ENCODE assay signal across 7 worm cellular contexts in genomic region chrIV:5081122-5081521, ce11.
TF ChIP-seq lines count a peak whose summit lies in the region.

No protein-coding gene starts in this region.

TF ChIP-seq in whole organism, L1 larva, 84 proteins besides CTCF, POLR2A, EP300 and RAD21 (continues in another document):
- TF ChIP-seq irx-1 (tag; optimal IDR thresholded peaks at IDR 0.05; lab: Kevin White, UChicago) (peak; percentile 12), nhr-85 (tag; lab: Kevin White, UChicago) (no peak), xbp-1 (tag; optimal IDR thresholded peaks at IDR 0.05; lab: Kevin White, UChicago) (no peak), nhr-28 (tag; optimal IDR thresholded peaks at IDR 0.05; lab: Kevin White, UChicago) (no peak), ces-1 (GFP tag; optimal IDR thresholded peaks at IDR 0.05; lab: Kevin White, UChicago) (no peak), fkh-10 (GFP tag; optimal IDR thresholded peaks at IDR 0.05; lab: Kevin White, UChicago) (peak; percentile 51), efl-1 (optimal IDR thresholded peaks at IDR 0.05; lab: Kevin White, UChicago) (no peak), efl-1 (GFP tag; optimal IDR thresholded peaks at IDR 0.05 in 1 of 2; lab: Kevin White, UChicago) (peak in 1 of 2 experiments; percentile 67), mep-1 (tag; optimal IDR thresholded peaks at IDR 0.05; lab: Kevin White, UChicago) (peak; percentile 38), lin-15B (tag; optimal IDR thresholded peaks at IDR 0.05; lab: Kevin White, UChicago) (no peak), ceh-88 (GFP tag; IDR thresholded peaks at IDR 0.05; lab: Robert Waterston, UW) (no peak), vab-15 (tag; optimal IDR thresholded peaks at IDR 0.05; lab: Kevin White, UChicago) (no peak), ama-1 (optimal IDR thresholded peaks at IDR 0.05; lab: Kevin White, UChicago) (no peak), ceh-82 (tag; optimal IDR thresholded peaks at IDR 0.05; lab: Kevin White, UChicago) (peak in 1 of 3 experiments; percentile 13)

TF ChIP-seq in whole organism, L2 larva, 48 proteins besides CTCF, POLR2A, EP300 and RAD21 (continues in another document):
- peak; percentile 6 for TF ChIP-seq C34F6.9 (tag; optimal IDR thresholded peaks at IDR 0.05; lab: Kevin White, UChicago)
- no peak for TF ChIP-seq alr-1 (tag; optimal IDR thresholded peaks at IDR 0.05; lab: Kevin White, UChicago)
- peak; percentile 22 for TF ChIP-seq Y55F3AM.14 (GFP tag; optimal IDR thresholded peaks at IDR 0.05; lab: Kevin White, UChicago)
- TF ChIP-seq F13H6.1 (tag; optimal IDR thresholded peaks at IDR 0.05; lab: Kevin White, UChicago), result peak; percentile 33
- TF ChIP-seq elt-3 (tag; optimal IDR thresholded peaks at IDR 0.05; lab: Kevin White, UChicago), result no peak
- TF ChIP-seq nhr-23 (tag; optimal IDR thresholded peaks at IDR 0.05; lab: Kevin White, UChicago), result no peak
- no peak for TF ChIP-seq dmd-4 (tag; optimal IDR thresholded peaks at IDR 0.05; lab: Kevin White, UChicago)
- TF ChIP-seq nhr-11 (tag; optimal IDR thresholded peaks at IDR 0.05; lab: Kevin White, UChicago), result no peak
- TF ChIP-seq mdl-1 (tag; optimal IDR thresholded peaks at IDR 0.05; lab: Kevin White, UChicago), result no peak
- no peak for TF ChIP-seq blmp-1 (tag; optimal IDR thresholded peaks at IDR 0.05; lab: Kevin White, UChicago; ENCODE audit: insufficient read depth)
- peak; percentile 25 for TF ChIP-seq unc-55 (GFP tag; optimal IDR thresholded peaks at IDR 0.05; lab: Kevin White, UChicago)
- no peak for TF ChIP-seq ceh-82 (tag; optimal IDR thresholded peaks at IDR 0.05; lab: Kevin White, UChicago)
- TF ChIP-seq nhr-129 (tag; optimal IDR thresholded peaks at IDR 0.05; lab: Kevin White, UChicago), result peak; percentile 9
- no peak for TF ChIP-seq mab-5 (tag; optimal IDR thresholded peaks at IDR 0.05; lab: Kevin White, UChicago)

TF ChIP-seq in whole organism, L3 larva, 47 proteins besides CTCF, POLR2A, EP300 and RAD21 (continues in another document):
- no peak for TF ChIP-seq daf-12 (tag; optimal IDR thresholded peaks at IDR 0.05; lab: Kevin White, UChicago)
- TF ChIP-seq nfya-1 (tag; optimal IDR thresholded peaks at IDR 0.05; lab: Kevin White, UChicago; ENCODE audit: insufficient read depth), result peak; percentile 48
- no peak for TF ChIP-seq nhr-77 (tag; optimal IDR thresholded peaks at IDR 0.05; lab: Kevin White, UChicago)
- peak; percentile 1 for TF ChIP-seq egl-5 (tag; optimal IDR thresholded peaks at IDR 0.05; lab: Kevin White, UChicago)
- no peak for TF ChIP-seq fos-1 (tag; optimal IDR thresholded peaks at IDR 0.05; lab: Kevin White, UChicago)
- TF ChIP-seq nhr-12 (tag; optimal IDR thresholded peaks at IDR 0.05; lab: Kevin White, UChicago), result no peak
- TF ChIP-seq nhr-25 (tag; optimal IDR thresholded peaks at IDR 0.05; lab: Kevin White, UChicago), result no peak
- no peak for TF ChIP-seq elt-1 (tag; optimal IDR thresholded peaks at IDR 0.05; lab: Kevin White, UChicago)
- no peak for TF ChIP-seq nhr-67 (tag; optimal IDR thresholded peaks at IDR 0.05; lab: Kevin White, UChicago)
- TF ChIP-seq ceh-9 (tag; optimal IDR thresholded peaks at IDR 0.05; lab: Kevin White, UChicago), result no peak
- TF ChIP-seq ceh-28 (tag; optimal IDR thresholded peaks at IDR 0.05; lab: Kevin White, UChicago), result no peak
- TF ChIP-seq nhr-43 (tag; optimal IDR thresholded peaks at IDR 0.05; lab: Kevin White, UChicago; ENCODE audit: poor library complexity, severe bottlenecking), result no peak
- no peak for TF ChIP-seq pha-4 (tag; optimal IDR thresholded peaks at IDR 0.05; lab: Kevin White, UChicago)
- TF ChIP-seq fkh-10 (GFP tag; optimal IDR thresholded peaks at IDR 0.05; lab: Kevin White, UChicago), result peak; percentile 46

TF ChIP-seq in whole organism, L4 larva, 104 proteins besides CTCF, POLR2A, EP300 and RAD21 (continues in another document):
- TF ChIP-seq snpc-1.2 (GFP tag; IDR thresholded peaks at IDR 0.05; lab: Robert Waterston, UW) (no peak), hlh-30 (tag; optimal IDR thresholded peaks at IDR 0.05; lab: Kevin White, UChicago; ENCODE audit: insufficient read depth) (peak; percentile 3), zfp-2 (tag; optimal IDR thresholded peaks at IDR 0.05; lab: Kevin White, UChicago) (no peak), ceh-44 (GFP tag; IDR thresholded peaks at IDR 0.05; lab: Robert Waterston, UW) (no peak), mxl-3 (GFP tag; optimal IDR thresholded peaks at IDR 0.05; lab: Kevin White, UChicago) (no peak), dmd-8 (GFP tag; IDR thresholded peaks at IDR 0.05; lab: Robert Waterston, UW) (no peak), nhr-6 (tag; optimal IDR thresholded peaks at IDR 0.05; lab: Kevin White, UChicago) (no peak), dmd-6 (GFP tag; IDR thresholded peaks at IDR 0.05; lab: Robert Waterston, UW) (no peak), rbr-2 (tag; optimal IDR thresholded peaks at IDR 0.05; lab: Kevin White, UChicago) (peak; percentile 63), hif-1 (tag; optimal IDR thresholded peaks at IDR 0.05; lab: Kevin White, UChicago) (peak in 1 of 2 experiments; percentile 9), ces-1 (GFP tag; optimal IDR thresholded peaks at IDR 0.05; lab: Kevin White, UChicago) (no peak), F10B5.3 (tag; optimal IDR thresholded peaks at IDR 0.05; lab: Kevin White, UChicago) (no peak), fkh-10 (GFP tag; optimal IDR thresholded peaks at IDR 0.05; lab: Kevin White, UChicago) (no peak), mep-1 (tag; optimal IDR thresholded peaks at IDR 0.05; lab: Kevin White, UChicago) (peak; percentile 41)

TF ChIP-seq in whole organism, early embryonic, 17 proteins besides CTCF, POLR2A, EP300 and RAD21:
- no peak for TF ChIP-seq sea-1 (GFP tag; conservative IDR thresholded peaks at IDR 0.05; lab: Robert Waterston, UW)
- peak; percentile 42 for TF ChIP-seq aly-1 (tag; optimal IDR thresholded peaks at IDR 0.05; lab: Kevin White, UChicago)
- no peak for TF ChIP-seq B0310.2 (tag; optimal IDR thresholded peaks at IDR 0.05; lab: Kevin White, UChicago)
- no peak for TF ChIP-seq scrt-1 (GFP tag; IDR thresholded peaks at IDR 0.05; lab: Robert Waterston, UW)
- peak; percentile 12 for TF ChIP-seq hmg-4 (GFP tag; optimal IDR thresholded peaks at IDR 0.05; lab: Kevin White, UChicago)
- TF ChIP-seq ceh-13 (GFP tag; optimal IDR thresholded peaks at IDR 0.05; lab: Kevin White, UChicago), result no peak
TF ChIP-seq in whole organism, early embryonic: peak in this region for 2.

TF ChIP-seq in whole organism, late embryonic, 69 proteins besides CTCF, POLR2A, EP300 and RAD21:
- no peak for TF ChIP-seq pros-1 (tag; optimal IDR thresholded peaks at IDR 0.05; lab: Kevin White, UChicago)
- no peak for TF ChIP-seq fkh-6 (tag; optimal IDR thresholded peaks at IDR 0.05; lab: Kevin White, UChicago)
- no peak for TF ChIP-seq ceh-30 (tag; optimal IDR thresholded peaks at IDR 0.05; lab: Kevin White, UChicago)
- TF ChIP-seq hlh-30 (tag; optimal IDR thresholded peaks at IDR 0.05; lab: Kevin White, UChicago; ENCODE audit: insufficient read depth), result no peak
- peak; percentile 13 for TF ChIP-seq tbx-2 (tag; optimal IDR thresholded peaks at IDR 0.05; lab: Kevin White, UChicago)
- no peak for TF ChIP-seq ceh-9 (tag; optimal IDR thresholded peaks at IDR 0.05; lab: Kevin White, UChicago)

TF ChIP-seq in whole organism, young adult, 124 proteins besides CTCF, POLR2A, EP300 and RAD21:
- TF ChIP-seq hmg-1.2 (GFP tag; IDR thresholded peaks at IDR 0.05; lab: Robert Waterston, UW) (peak; percentile 75), zfh-2 (GFP tag; conservative IDR thresholded peaks at IDR 0.05; lab: Robert Waterston, UW) (peak; percentile 39; the same call in 1 of the 2 replicates), ZK185.1 (tag; optimal IDR thresholded peaks at IDR 0.05; lab: Kevin White, UChicago; ENCODE audit: poor library complexity, severe bottlenecking) (no peak)
